Fruit fly (Drosophila melanogaster): ENCODE measurements around the gene amd.

amd gene

DNA sequence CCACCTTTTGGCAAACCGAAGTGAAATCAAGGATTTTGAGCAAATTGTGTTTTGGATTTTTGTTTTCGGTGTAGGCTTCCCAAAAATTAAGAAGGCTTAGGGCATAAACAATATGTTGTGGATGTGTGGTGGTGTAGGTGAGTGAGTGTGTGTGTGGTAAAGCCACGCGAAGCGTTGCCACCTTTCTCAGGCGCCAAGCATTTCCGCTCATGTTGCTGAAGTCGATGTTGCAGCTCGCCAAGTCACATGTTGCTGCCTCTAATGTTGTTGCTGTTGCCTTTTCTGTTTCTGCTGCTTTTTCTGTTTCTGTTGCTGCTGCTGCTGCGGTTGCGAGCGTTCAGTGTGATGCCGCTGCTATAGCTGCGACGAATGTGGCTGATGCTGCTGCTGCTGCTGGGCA lies 30.2 kb upstream of the amd start (continued):
- TF ChIP-seq CG12155 (GFP tag; optimal IDR thresholded peaks at IDR 0.05): no peak
- TF ChIP-seq dm (GFP tag; optimal IDR thresholded peaks at IDR 0.05): no peak
- TF ChIP-seq CG12942 (GFP tag; optimal IDR thresholded peaks at IDR 0.05): no peak
- TF ChIP-seq CG7928 (GFP tag; optimal IDR thresholded peaks at IDR 0.05): no peak
- no peak for TF ChIP-seq kni (GFP tag; optimal IDR thresholded peaks at IDR 0.05)
- no peak for TF ChIP-seq so (GFP tag; IDR thresholded peaks at IDR 0.05)
- TF ChIP-seq sna (GFP tag; IDR thresholded peaks at IDR 0.05; ENCODE audit: partially characterized antibody): peak; percentile 35; the same call in 1 of the 2 replicates

DNA sequence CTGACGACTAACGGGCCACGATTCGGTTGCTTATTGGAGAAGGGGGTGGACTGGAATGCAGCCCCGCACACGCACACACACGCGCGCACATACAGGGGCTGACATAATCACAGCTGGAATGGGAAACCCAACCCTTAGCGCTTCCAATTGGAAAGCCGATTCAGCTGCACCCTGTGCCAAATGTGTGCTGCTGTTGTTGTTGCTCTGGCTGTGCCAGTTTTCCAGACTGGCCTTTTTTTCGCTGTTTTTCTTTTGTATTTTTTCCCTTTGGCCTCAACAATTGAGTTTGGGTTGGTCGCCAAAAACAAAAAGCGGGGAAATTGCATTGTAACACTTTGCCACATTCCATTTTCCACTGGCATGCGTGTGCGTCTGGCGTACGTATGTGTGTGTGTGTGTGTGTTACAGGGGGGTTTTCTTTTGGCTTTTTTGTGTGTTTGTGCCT lies 26.6 kb upstream of the amd start:
- TF ChIP-seq Ssrp (tag; optimal IDR thresholded peaks at IDR 0.05) (no peak), ewg (GFP tag; optimal IDR thresholded peaks at IDR 0.05) (peak; percentile 51), Nf-YB (GFP tag; optimal IDR thresholded peaks at IDR 0.05) (peak; percentile 93), CG17385 (GFP tag; optimal IDR thresholded peaks at IDR 0.05) (no peak), p53 (GFP tag; optimal IDR thresholded peaks at IDR 0.05) (no peak), Optix (GFP tag; IDR thresholded peaks at IDR 0.05) (no peak), CG6254 (GFP tag; optimal IDR thresholded peaks at IDR 0.05) (peak; percentile 98), sqz (GFP tag; optimal IDR thresholded peaks at IDR 0.05) (peak; percentile 34), CG4360 (GFP tag; IDR thresholded peaks at IDR 0.05) (peak; percentile 89), al (GFP tag; IDR thresholded peaks at IDR 0.05) (no peak), Hr39 (optimal IDR thresholded peaks at IDR 0.05) (peak; percentile 98), seq (GFP tag; IDR thresholded peaks at IDR 0.05) (peak; percentile 47; the same call in 1 of the 2 replicates), Adf1 (GFP tag; IDR thresholded peaks at IDR 0.05) (peak; percentile 24; the same call in 1 of the 2 replicates), crol (GFP tag; IDR thresholded peaks at IDR 0.05) (peak; percentile 25; the same call in 1 of the 2 replicates), HLH3B (GFP tag; IDR thresholded peaks at IDR 0.05) (0 out of 2 replicates have a peak, but pooled peaks have one; percentile 27), Drgx (GFP tag; IDR thresholded peaks at IDR 0.05) (peak; percentile 15; the same call in 1 of the 2 replicates), CG10366 (GFP tag; IDR thresholded peaks at IDR 0.05) (peak; percentile 70), insv (GFP tag; optimal IDR thresholded peaks at IDR 0.05) (peak; percentile 21 to 88), Med (GFP tag) (peak; percentile 25), cg (GFP tag; optimal IDR thresholded peaks at IDR 0.05) (peak; percentile 63), esg (GFP tag; conservative IDR thresholded peaks at IDR 0.05) (no peak), CG2712 (tag; optimal IDR thresholded peaks at IDR 0.05) (no peak), Fer1 (GFP tag; optimal IDR thresholded peaks at IDR 0.05) (no peak), abd-A (tag; optimal IDR thresholded peaks at IDR 0.05) (peak; percentile 1), CG10565 (GFP tag; optimal IDR thresholded peaks at IDR 0.05) (no peak), Sin3A (optimal IDR thresholded peaks at IDR 0.05) (no peak), pros (GFP tag; optimal IDR thresholded peaks at IDR 0.05) (peak; percentile 1), Atf3 (GFP tag; optimal IDR thresholded peaks at IDR 0.05) (no peak), CG13624 (GFP tag; optimal IDR thresholded peaks at IDR 0.05) (no peak), Deaf1 (tag; optimal IDR thresholded peaks at IDR 0.05) (peak; percentile 78), Nf-YC (tag; optimal IDR thresholded peaks at IDR 0.05) (peak; percentile 95)

DNA sequence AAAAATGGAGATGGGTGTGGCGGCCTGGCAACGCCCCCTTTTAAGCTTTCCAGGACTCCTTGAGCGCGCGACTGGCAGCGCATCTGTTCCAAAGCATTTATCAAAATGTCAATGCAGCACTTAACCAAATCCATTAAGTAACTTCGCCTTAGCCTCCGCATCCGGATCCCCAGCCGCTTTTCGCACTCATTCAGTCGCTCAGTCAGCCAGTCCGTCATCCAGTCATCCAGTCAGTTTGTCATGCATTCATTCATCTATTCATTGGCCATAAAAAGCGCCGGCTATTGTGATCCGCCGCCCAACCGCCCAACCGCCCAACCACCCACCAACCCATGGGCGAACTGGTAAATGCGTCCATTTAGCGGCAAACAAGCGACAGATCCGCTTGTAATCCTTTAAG lies 21.1 kb upstream of the amd start:
- TF ChIP-seq CG8281 (tag; optimal IDR thresholded peaks at IDR 0.05): peak; percentile 94
- TF ChIP-seq CG6765 (GFP tag; optimal IDR thresholded peaks at IDR 0.05): no peak
- TF ChIP-seq CG14014 (GFP tag; IDR thresholded peaks at IDR 0.05): no peak
- TF ChIP-seq CG9215 (GFP tag; IDR thresholded peaks at IDR 0.05): no peak
- no peak for TF ChIP-seq CG2129 (GFP tag; IDR thresholded peaks at IDR 0.05; ENCODE audit: partially characterized antibody)
- no peak for TF ChIP-seq Dip3 (GFP tag; optimal IDR thresholded peaks at IDR 0.05)
- TF ChIP-seq oc (tag; optimal IDR thresholded peaks at IDR 0.05): peak; percentile 3
- no peak for TF ChIP-seq sisA (GFP tag; IDR thresholded peaks at IDR 0.05)
- no peak for TF ChIP-seq z (GFP tag; IDR thresholded peaks at IDR 0.05)
- no peak for TF ChIP-seq Med (GFP tag)
- no peak for TF ChIP-seq az2 (GFP tag; optimal IDR thresholded peaks at IDR 0.05)
- TF ChIP-seq chinmo (GFP tag; IDR thresholded peaks at IDR 0.05; ENCODE audit: partially characterized antibody): no peak
